Worm (Caenorhabditis elegans): ENCODE results near the gene C10E2.2.

The C10E2.2 gene

ce11 chrX:16715938-16716337 is 29.1 kb upstream of the C10E2.2 start:
- TF ChIP-seq drap-1 (GFP tag; optimal IDR thresholded peaks at IDR 0.05) (no peak), lin-32 (GFP tag; optimal IDR thresholded peaks at IDR 0.05) (no peak), ceh-83 (GFP tag; optimal IDR thresholded peaks at IDR 0.05) (no peak), ceh-43 (GFP tag; optimal IDR thresholded peaks at IDR 0.05) (no peak), elt-1 (tag; optimal IDR thresholded peaks at IDR 0.05; ENCODE audit: borderline replicate concordance, insufficient read depth) (no peak), nhr-12 (tag; optimal IDR thresholded peaks at IDR 0.05) (no peak), sptf-1 (tag; optimal IDR thresholded peaks at IDR 0.05) (no peak), ceh-39 (tag; optimal IDR thresholded peaks at IDR 0.05) (no peak)

ce11 chrX:16721930-16722329 is 23.1 kb upstream of the C10E2.2 start:
- TF ChIP-seq ceh-43 (GFP tag; optimal IDR thresholded peaks at IDR 0.05) (no peak), nhr-28 (tag; optimal IDR thresholded peaks at IDR 0.05) (no peak), elt-3 (tag; optimal IDR thresholded peaks at IDR 0.05) (no peak), M03D4.4 (tag; optimal IDR thresholded peaks at IDR 0.05) (no peak), cnd-1 (tag; optimal IDR thresholded peaks at IDR 0.05) (no peak), sem-2 (GFP tag; optimal IDR thresholded peaks at IDR 0.05) (no peak), zip-8 (tag; optimal IDR thresholded peaks at IDR 0.05) (no peak), unc-39 (tag; optimal IDR thresholded peaks at IDR 0.05) (no peak), ham-2 (GFP tag; optimal IDR thresholded peaks at IDR 0.05) (no peak)

- TF ChIP-seq zip-8 (tag; optimal IDR thresholded peaks at IDR 0.05) = no peak
- TF ChIP-seq nhr-2 (tag; optimal IDR thresholded peaks at IDR 0.05) = no peak
- no peak for TF ChIP-seq sptf-1 (tag; optimal IDR thresholded peaks at IDR 0.05)
- TF ChIP-seq hlh-1 (tag; optimal IDR thresholded peaks at IDR 0.05) = no peak
- TF ChIP-seq elt-1 (tag; optimal IDR thresholded peaks at IDR 0.05; ENCODE audit: borderline replicate concordance, insufficient read depth) = no peak
Observed at ce11 chrX:16724954-16725353, 20.1 kb upstream of the C10E2.2 start.

ce11 chrX:16726879-16727278 is 18.2 kb upstream of the C10E2.2 start:
- TF ChIP-seq pha-4 (tag; optimal IDR thresholded peaks at IDR 0.05) (peak; percentile 87), mab-5 (tag; optimal IDR thresholded peaks at IDR 0.05) (no peak), ceh-39 (tag; optimal IDR thresholded peaks at IDR 0.05) (no peak), unc-120 (tag; optimal IDR thresholded peaks at IDR 0.05; ENCODE audit: poor library complexity, severe bottlenecking) (peak; percentile 87), nhr-2 (tag; optimal IDR thresholded peaks at IDR 0.05) (no peak), nhr-237 (tag; optimal IDR thresholded peaks at IDR 0.05) (peak; percentile 88), unc-62 (GFP tag; optimal IDR thresholded peaks at IDR 0.05) (peak; percentile 76), mep-1 (tag; optimal IDR thresholded peaks at IDR 0.05) (peak; percentile 85), drap-1 (GFP tag; optimal IDR thresholded peaks at IDR 0.05) (peak; percentile 86), snpc-4 (tag; optimal IDR thresholded peaks at IDR 0.05) (no peak), elt-1 (tag; optimal IDR thresholded peaks at IDR 0.05; ENCODE audit: borderline replicate concordance, insufficient read depth) (peak; percentile 81), bed-3 (GFP tag; optimal IDR thresholded peaks at IDR 0.05) (peak; percentile 50), hlh-1 (tag; optimal IDR thresholded peaks at IDR 0.05) (peak; percentile 59), lsy-2 (tag; optimal IDR thresholded peaks at IDR 0.05) (peak; percentile 66), elt-3 (tag; optimal IDR thresholded peaks at IDR 0.05) (no peak), tbx-8 (GFP tag; optimal IDR thresholded peaks at IDR 0.05) (no peak), nhr-12 (tag; optimal IDR thresholded peaks at IDR 0.05) (no peak), sptf-1 (tag; optimal IDR thresholded peaks at IDR 0.05) (peak; percentile 83), M03D4.4 (tag; optimal IDR thresholded peaks at IDR 0.05) (peak; percentile 67), sem-2 (GFP tag; optimal IDR thresholded peaks at IDR 0.05) (no peak), nhr-76 (tag; optimal IDR thresholded peaks at IDR 0.05) (peak; percentile 41), unc-39 (tag; optimal IDR thresholded peaks at IDR 0.05) (no peak), lin-32 (GFP tag; optimal IDR thresholded peaks at IDR 0.05) (no peak), ces-1 (GFP tag; optimal IDR thresholded peaks at IDR 0.05) (peak; percentile 66), lin-13 (tag; optimal IDR thresholded peaks at IDR 0.05) (peak; percentile 49), blmp-1 (tag; optimal IDR thresholded peaks at IDR 0.05) (peak; percentile 52), mls-2 (tag; optimal IDR thresholded peaks at IDR 0.05) (peak; percentile 85), cnd-1 (tag; optimal IDR thresholded peaks at IDR 0.05) (peak; percentile 61), ztf-11 (tag; optimal IDR thresholded peaks at IDR 0.05) (peak; percentile 13), ham-2 (GFP tag; optimal IDR thresholded peaks at IDR 0.05) (peak; percentile 38), nhr-28 (tag; optimal IDR thresholded peaks at IDR 0.05) (no peak), ceh-83 (GFP tag; optimal IDR thresholded peaks at IDR 0.05) (no peak), flh-1 (GFP tag; optimal IDR thresholded peaks at IDR 0.05) (no peak), zip-8 (tag; optimal IDR thresholded peaks at IDR 0.05) (no peak), ceh-43 (GFP tag; optimal IDR thresholded peaks at IDR 0.05) (peak; percentile 31)

Data from whole organism, mixed stage, embryonic.